Fruit fly (Drosophila melanogaster): ENCODE measurements around the gene wnd.

- TF ChIP-seq cic (GFP tag; optimal IDR thresholded peaks at IDR 0.05), result no peak
- no peak for TF ChIP-seq CG1620 (GFP tag; optimal IDR thresholded peaks at IDR 0.05)
- no peak for TF ChIP-seq CG7045 (GFP tag; optimal IDR thresholded peaks at IDR 0.05)
- no peak for TF ChIP-seq Mnt (GFP tag; optimal IDR thresholded peaks at IDR 0.05)
- TF ChIP-seq pad (GFP tag; optimal IDR thresholded peaks at IDR 0.05), result no peak
Observed at dm6 chr3L:19665059-19665626, 29.6 kb upstream of the wnd start.
